Worm (Caenorhabditis elegans): ENCODE data around the gene F08G2.5.

F08G2.5 gene

ce11 chrII:13833505-13833904, at the start of gene F08G2.5:
Gene F08G2.5 (minus strand): TSS chrII:13833631.
- TF ChIP-seq ceh-13 (GFP tag; optimal IDR thresholded peaks at IDR 0.05) (no peak), flt-1 (GFP tag; IDR thresholded peaks at IDR 0.05) (no peak), F13C5.2 (tag; optimal IDR thresholded peaks at IDR 0.05) (no peak), scrt-1 (GFP tag; IDR thresholded peaks at IDR 0.05) (no peak), sea-1 (GFP tag; conservative IDR thresholded peaks at IDR 0.05) (no peak), ets-7 (tag; optimal IDR thresholded peaks at IDR 0.05) (no peak), aly-1 (tag; optimal IDR thresholded peaks at IDR 0.05) (no peak), ama-1 (optimal IDR thresholded peaks at IDR 0.05) (no peak), hnd-1 (tag; optimal IDR thresholded peaks at IDR 0.05) (no peak), ceh-36 (tag; optimal IDR thresholded peaks at IDR 0.05) (no peak), tbx-37 (GFP tag; conservative IDR thresholded peaks at IDR 0.05) (no peak), hmg-4 (GFP tag; optimal IDR thresholded peaks at IDR 0.05) (no peak), tbx-11 (GFP tag; IDR thresholded peaks at IDR 0.05) (no peak), tra-4 (tag; optimal IDR thresholded peaks at IDR 0.05) (no peak), hmbx-1 (tag; optimal IDR thresholded peaks at IDR 0.05) (no peak), B0310.2 (tag; optimal IDR thresholded peaks at IDR 0.05) (no peak)

- no peak for TF ChIP-seq tbx-37 (GFP tag; conservative IDR thresholded peaks at IDR 0.05)
- no peak for TF ChIP-seq tra-4 (tag; optimal IDR thresholded peaks at IDR 0.05)
- TF ChIP-seq aly-1 (tag; optimal IDR thresholded peaks at IDR 0.05) = no peak
- TF ChIP-seq ets-7 (tag; optimal IDR thresholded peaks at IDR 0.05) = no peak
- TF ChIP-seq flt-1 (GFP tag; IDR thresholded peaks at IDR 0.05) = no peak
Measured at ce11 chrII:13882405-13882804, 49.0 kb upstream of the F08G2.5 start, which contains the start of gene hda-10. Gene hda-10 (plus strand): TSS chrII:13882705.

ce11 chrII:13879589-13879988, 46.2 kb upstream of the F08G2.5 start:
- TF ChIP-seq B0310.2 (tag; optimal IDR thresholded peaks at IDR 0.05) = no peak
- no peak for TF ChIP-seq ets-7 (tag; optimal IDR thresholded peaks at IDR 0.05)

- no peak for TF ChIP-seq ceh-13 (GFP tag; optimal IDR thresholded peaks at IDR 0.05)
- TF ChIP-seq hmbx-1 (tag; optimal IDR thresholded peaks at IDR 0.05) = no peak
- no peak for TF ChIP-seq scrt-1 (GFP tag; IDR thresholded peaks at IDR 0.05)
- TF ChIP-seq hnd-1 (tag; optimal IDR thresholded peaks at IDR 0.05) = no peak
- no peak for TF ChIP-seq F13C5.2 (tag; optimal IDR thresholded peaks at IDR 0.05)
- no peak for TF ChIP-seq aly-1 (tag; optimal IDR thresholded peaks at IDR 0.05)
- TF ChIP-seq ceh-36 (tag; optimal IDR thresholded peaks at IDR 0.05) = no peak
- no peak for TF ChIP-seq ama-1 (optimal IDR thresholded peaks at IDR 0.05)
- TF ChIP-seq tbx-37 (GFP tag; conservative IDR thresholded peaks at IDR 0.05) = no peak
- TF ChIP-seq hmg-4 (GFP tag; optimal IDR thresholded peaks at IDR 0.05) = no peak
- TF ChIP-seq ets-7 (tag; optimal IDR thresholded peaks at IDR 0.05) = no peak
- TF ChIP-seq flt-1 (GFP tag; IDR thresholded peaks at IDR 0.05) = no peak
Measured at ce11 chrII:13877994-13878393, 44.6 kb upstream of the F08G2.5 start.

- TF ChIP-seq ceh-36 (tag; optimal IDR thresholded peaks at IDR 0.05) (no peak), aly-1 (tag; optimal IDR thresholded peaks at IDR 0.05) (no peak), scrt-1 (GFP tag; IDR thresholded peaks at IDR 0.05) (no peak), ama-1 (optimal IDR thresholded peaks at IDR 0.05) (no peak), flt-1 (GFP tag; IDR thresholded peaks at IDR 0.05) (no peak), pes-1 (GFP tag; IDR thresholded peaks at IDR 0.05) (no peak), ceh-13 (GFP tag; optimal IDR thresholded peaks at IDR 0.05) (no peak), B0310.2 (tag; optimal IDR thresholded peaks at IDR 0.05) (no peak), tbx-37 (GFP tag; conservative IDR thresholded peaks at IDR 0.05) (no peak), ets-7 (tag; optimal IDR thresholded peaks at IDR 0.05) (no peak), hmbx-1 (tag; optimal IDR thresholded peaks at IDR 0.05) (no peak), hnd-1 (tag; optimal IDR thresholded peaks at IDR 0.05) (no peak)
Measured at ce11 chrII:13875734-13876133, 42.3 kb upstream of the F08G2.5 start, which contains the start of gene ing-3. Gene ing-3 (plus strand): TSS chrII:13876034.

- TF ChIP-seq F13C5.2 (tag; optimal IDR thresholded peaks at IDR 0.05) = peak; percentile 58
- no peak for TF ChIP-seq tbx-11 (GFP tag; IDR thresholded peaks at IDR 0.05)
Measured at ce11 chrII:13872191-13872889, 38.9 kb upstream of the F08G2.5 start, which contains the start of the genes cup-14 and ndub-8. Gene cup-14 (minus strand): TSS chrII:13872241. Gene ndub-8 (plus strand): TSS chrII:13872869.

- TF ChIP-seq hmbx-1 (tag; optimal IDR thresholded peaks at IDR 0.05) = no peak
- TF ChIP-seq pes-1 (GFP tag; IDR thresholded peaks at IDR 0.05) = no peak
- no peak for TF ChIP-seq F13C5.2 (tag; optimal IDR thresholded peaks at IDR 0.05)
- no peak for TF ChIP-seq tbx-37 (GFP tag; conservative IDR thresholded peaks at IDR 0.05)
- no peak for TF ChIP-seq hmg-4 (GFP tag; optimal IDR thresholded peaks at IDR 0.05)
Measured at ce11 chrII:13862453-13862852, 29.0 kb upstream of the F08G2.5 start.

- TF ChIP-seq flt-1 (GFP tag; IDR thresholded peaks at IDR 0.05) (no peak), B0310.2 (tag; optimal IDR thresholded peaks at IDR 0.05) (no peak), hmg-4 (GFP tag; optimal IDR thresholded peaks at IDR 0.05) (no peak), hnd-1 (tag; optimal IDR thresholded peaks at IDR 0.05) (no peak), pes-1 (GFP tag; IDR thresholded peaks at IDR 0.05) (no peak), sea-1 (GFP tag; conservative IDR thresholded peaks at IDR 0.05) (no peak), tbx-37 (GFP tag; conservative IDR thresholded peaks at IDR 0.05) (no peak), ceh-36 (tag; optimal IDR thresholded peaks at IDR 0.05) (no peak), ets-7 (tag; optimal IDR thresholded peaks at IDR 0.05) (no peak), ama-1 (optimal IDR thresholded peaks at IDR 0.05) (no peak), scrt-1 (GFP tag; IDR thresholded peaks at IDR 0.05) (no peak), ceh-13 (GFP tag; optimal IDR thresholded peaks at IDR 0.05) (no peak), hmbx-1 (tag; optimal IDR thresholded peaks at IDR 0.05) (no peak), aly-1 (tag; optimal IDR thresholded peaks at IDR 0.05) (no peak), tra-4 (tag; optimal IDR thresholded peaks at IDR 0.05) (no peak), F13C5.2 (tag; optimal IDR thresholded peaks at IDR 0.05) (no peak), tbx-11 (GFP tag; IDR thresholded peaks at IDR 0.05) (no peak)
Measured at ce11 chrII:13860900-13861299, 27.5 kb upstream of the F08G2.5 start.
